Worm (Caenorhabditis elegans) whole organism, L2 larva: ENCODE data around the gene pcp-1.

ENCODE experiments used
- F13H6.1 ChIP-seq: sonication (generic microtip); optimal IDR thresholded peaks from 2 replicates; lab custom pipeline; 2016; ENCODE audit warnings: missing genetic modification characterization, missing compliant biosample characterization
- ZK546.5 ChIP-seq: sonication (generic microtip); optimal IDR thresholded peaks from 2 replicates; lab custom pipeline; 2017; ENCODE audit warnings: missing biosample characterization, missing genetic modification characterization
- ama-1 ChIP-seq: fragments of 150-350 bp; optimal IDR thresholded peaks from 2 replicates; lab custom pipeline; 2018; ENCODE audit warnings: inconsistent platforms
- blmp-1 ChIP-seq: sonication (generic microtip); optimal IDR thresholded peaks from 2 replicates; lab custom pipeline; 2017; ENCODE audit warnings: missing genetic modification characterization, mild to moderate bottlenecking, missing compliant biosample characterization, antibody characterized with exemption, moderate library complexity; ENCODE audit not compliant: insufficient read depth
- ceh-82 ChIP-seq: fragments of 150-350 bp; optimal IDR thresholded peaks from 2 replicates; lab custom pipeline; 2014; ENCODE audit warnings: missing biosample characterization, missing genetic modification characterization
- egl-27 ChIP-seq: sonication (generic microtip); optimal IDR thresholded peaks from 3 replicates; lab custom pipeline; 2017; ENCODE audit warnings: missing biosample characterization, missing genetic modification reagents, missing genetic modification characterization
- elt-1 ChIP-seq: fragments of 150-350 bp; optimal IDR thresholded peaks from 2 replicates; lab custom pipeline; 2014; ENCODE audit warnings: missing biosample characterization, missing genetic modification characterization
- elt-3 ChIP-seq: sonication (generic microtip); optimal IDR thresholded peaks from 2 replicates; lab custom pipeline; 2017; ENCODE audit warnings: missing biosample characterization, missing genetic modification characterization
- gmeb-1 ChIP-seq: fragments of 150-350 bp; optimal IDR thresholded peaks from 2 replicates; lab custom pipeline; 2014; ENCODE audit warnings: missing biosample characterization, missing genetic modification characterization
- lsy-2 ChIP-seq, 2 experiments: fragments of 150-350 bp in 1 of 2; sonication (generic microtip) in 1 of 2; optimal IDR thresholded peaks; 2 replicates each; lab custom pipeline; 2014 to 2017; ENCODE audit warnings: missing biosample characterization in 2 of 2, missing genetic modification characterization in 2 of 2
- mbf-1 ChIP-seq: sonication (generic microtip); optimal IDR thresholded peaks from 2 replicates; lab custom pipeline; 2017; ENCODE audit warnings: missing biosample characterization, missing genetic modification characterization
- mdl-1 ChIP-seq, 2 experiments: fragments of 150-350 bp in 1 of 2; sonication (generic microtip) in 1 of 2; optimal IDR thresholded peaks; 2 replicates each; lab custom pipeline; 2017; ENCODE audit warnings: missing biosample characterization in 2 of 2, missing genetic modification characterization in 2 of 2
- nhr-10 ChIP-seq: sonication (generic microtip); optimal IDR thresholded peaks from 2 replicates; lab custom pipeline; 2017; ENCODE audit warnings: missing biosample characterization, missing genetic modification characterization
- nhr-12 ChIP-seq: fragments of 150-350 bp; optimal IDR thresholded peaks from 2 replicates; lab custom pipeline; 2014; ENCODE audit warnings: missing biosample characterization, missing genetic modification characterization
- nhr-21 ChIP-seq: fragments of 150-350 bp; optimal IDR thresholded peaks from 2 replicates; lab custom pipeline; 2014; ENCODE audit warnings: missing biosample characterization, missing genetic modification characterization
- nhr-23 ChIP-seq: fragments of 150-350 bp; optimal IDR thresholded peaks from 2 replicates; lab custom pipeline; 2014; ENCODE audit warnings: missing biosample characterization, missing genetic modification reagents, missing genetic modification characterization
- nhr-6 ChIP-seq: fragments of 150-350 bp; optimal IDR thresholded peaks from 2 replicates; lab custom pipeline; 2014; ENCODE audit warnings: missing biosample characterization, missing genetic modification characterization
- skn-1 ChIP-seq: sonication (generic microtip); optimal IDR thresholded peaks from 2 replicates; lab custom pipeline; 2017; ENCODE audit warnings: missing biosample characterization, missing genetic modification characterization
- sma-3 ChIP-seq: sonication (generic microtip); optimal IDR thresholded peaks from 2 replicates; lab custom pipeline; 2016; ENCODE audit warnings: missing genetic modification reagents, missing genetic modification characterization, missing compliant biosample characterization
- unc-55 ChIP-seq: fragments of 150-350 bp; sonication (generic microtip); optimal IDR thresholded peaks from 3 replicates; lab custom pipeline; 2014; ENCODE audit warnings: missing biosample characterization, missing genetic modification reagents, missing genetic modification characterization
- zag-1 ChIP-seq: fragments of 150-350 bp; optimal IDR thresholded peaks from 2 replicates; lab custom pipeline; 2014; ENCODE audit warnings: missing biosample characterization, missing genetic modification characterization
- ztf-1 ChIP-seq: fragments of 200-800 bp; sonication (Bioruptor generic); conservative IDR thresholded peaks from 2 replicates; pipeline ENCODE4 v1.3.6; 2022; ENCODE audit warnings: missing genetic modification characterization, missing compliant biosample characterization
- ztf-11 ChIP-seq: sonication (generic microtip); optimal IDR thresholded peaks from 2 replicates; lab custom pipeline; 2017; ENCODE audit warnings: missing biosample characterization, missing genetic modification characterization

Gene pcp-1

ce11 chrIII:7805253-7805652, 46.5 kb downstream of the pcp-1 start:
- TF ChIP-seq sma-3 (no peak), nhr-10 (tag; lab: Kevin White, UChicago) (no peak), ztf-11 (tag; lab: Kevin White, UChicago) (no peak), skn-1 (no peak)

- TF ChIP-seq ZK546.5 (tag; lab: Kevin White, UChicago) (no peak), ama-1 (no peak)
These were observed 48.2 kb downstream of the pcp-1 start for ce11 chrIII:7806947-7807346.

ce11 chrIII:7809033-7809432, 50.3 kb downstream of the pcp-1 start:
- TF ChIP-seq ztf-11 (tag; lab: Kevin White, UChicago), result no peak
- TF ChIP-seq mdl-1 (tag; optimal IDR thresholded peaks at IDR 0.05; lab: Kevin White, UChicago), result no peak
- TF ChIP-seq nhr-6, result no peak
- TF ChIP-seq elt-1 (tag; lab: Kevin White, UChicago), result no peak
- TF ChIP-seq ama-1, result no peak
- TF ChIP-seq nhr-23, result no peak
- TF ChIP-seq F13H6.1, result no peak
- no peak for TF ChIP-seq gmeb-1 (tag; lab: Kevin White, UChicago)
- no peak for TF ChIP-seq mbf-1 (tag; lab: Kevin White, UChicago)
- no peak for TF ChIP-seq blmp-1
- no peak for TF ChIP-seq elt-3 (tag; lab: Kevin White, UChicago)
- no peak for TF ChIP-seq nhr-21
- TF ChIP-seq ceh-82, result no peak
- no peak for TF ChIP-seq unc-55 (GFP tag; lab: Kevin White, UChicago)
- no peak for TF ChIP-seq nhr-12 (tag; lab: Kevin White, UChicago)
- TF ChIP-seq ztf-1 (GFP tag; lab: Robert Waterston, UW), result no peak
- TF ChIP-seq zag-1, result no peak
- TF ChIP-seq lsy-2 (tag; optimal IDR thresholded peaks at IDR 0.05; lab: Kevin White, UChicago), result no peak
- TF ChIP-seq egl-27 (tag; lab: Kevin White, UChicago), result no peak
- TF ChIP-seq, all 48 proteins: peak for 0
